Worm (Caenorhabditis elegans): ENCODE results near the gene nhr-92.

DNA sequence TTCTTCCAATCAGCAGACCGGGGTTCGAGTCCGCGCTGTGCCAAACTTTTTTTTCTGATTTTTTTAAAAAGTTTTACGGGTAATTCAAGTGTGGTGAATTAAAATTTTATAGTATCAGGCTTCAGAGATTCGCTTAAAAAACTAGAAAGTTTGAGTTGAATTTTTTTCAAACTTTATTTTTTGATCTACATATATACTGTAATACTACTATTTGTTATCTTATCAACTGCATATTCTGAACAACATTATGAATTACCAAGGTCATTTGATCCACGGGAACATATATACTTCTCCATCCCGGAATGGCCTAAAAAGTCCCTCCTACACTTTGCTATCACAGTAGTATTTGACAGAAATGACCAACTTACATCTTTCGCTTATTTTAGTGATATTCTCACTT is 13.6 kb downstream of the nhr-92 start, which contains the start of gene Y41D4B.6:
- no peak for TF ChIP-seq ceh-40 (GFP tag; IDR thresholded peaks at IDR 0.05)
- no peak for TF ChIP-seq F57A8.1 (GFP tag; optimal IDR thresholded peaks at IDR 0.05)
- TF ChIP-seq lsy-27 (tag; optimal IDR thresholded peaks at IDR 0.05; ENCODE audit: borderline replicate concordance, insufficient read depth): no peak
- TF ChIP-seq zfh-2 (GFP tag; conservative IDR thresholded peaks at IDR 0.05): no peak
- TF ChIP-seq nhr-179 (tag; optimal IDR thresholded peaks at IDR 0.05): no peak
- no peak for TF ChIP-seq him-1 (tag; optimal IDR thresholded peaks at IDR 0.05)
- no peak for TF ChIP-seq tbx-9 (tag; optimal IDR thresholded peaks at IDR 0.05; ENCODE audit: borderline replicate concordance)
- TF ChIP-seq ZK185.1 (tag; optimal IDR thresholded peaks at IDR 0.05; ENCODE audit: poor library complexity, severe bottlenecking): no peak
- TF ChIP-seq ztf-18 (tag; optimal IDR thresholded peaks at IDR 0.05): no peak
- no peak for TF ChIP-seq unc-130 (GFP tag; optimal IDR thresholded peaks at IDR 0.05)

Data from whole organism, young adult.